Fruit fly (Drosophila melanogaster): Measurements from ENCODE around the gene CG9175.

DNA sequence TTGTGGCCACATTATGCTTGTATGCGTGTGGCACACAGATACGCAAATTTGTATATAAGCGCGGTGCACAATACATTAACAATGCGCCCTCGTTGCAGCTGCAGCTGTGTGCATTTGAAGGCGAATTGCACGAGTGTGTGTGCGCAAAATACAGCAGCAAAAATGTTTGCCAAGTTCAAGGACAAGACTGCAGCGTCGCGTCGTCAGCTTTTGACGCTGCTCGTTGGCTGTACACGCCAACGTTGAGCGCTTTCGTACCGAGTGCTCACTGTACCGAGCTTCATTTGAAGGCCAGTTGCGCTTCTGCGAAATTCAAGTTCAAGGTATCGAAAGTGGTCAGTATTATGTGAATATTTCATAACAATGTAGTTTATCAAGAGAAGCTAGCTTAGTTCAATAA lies 12.0 kb downstream of the CG9175 start:
- peak; percentile 57 for TF ChIP-seq N (GFP tag; optimal IDR thresholded peaks at IDR 0.05)
- no peak for TF ChIP-seq dmrt93B (GFP tag; optimal IDR thresholded peaks at IDR 0.05)
- no peak for TF ChIP-seq h (GFP tag; optimal IDR thresholded peaks at IDR 0.05)
- TF ChIP-seq woc (GFP tag; optimal IDR thresholded peaks at IDR 0.05) = no peak
- no peak for TF ChIP-seq CG32264 (GFP tag; optimal IDR thresholded peaks at IDR 0.05)
- TF ChIP-seq jim (GFP tag; optimal IDR thresholded peaks at IDR 0.05) = no peak
